Fruit fly (Drosophila melanogaster) whole organism, embryonic: ENCODE measurements around the gene Pnn.

ENCODE experiments used
- Atf-2 ChIP-seq: fragments of 200-800 bp; sonication (Bioruptor generic); optimal IDR thresholded peaks from 2 replicates; lab custom pipeline; 2016; ENCODE audit warnings: missing biosample characterization, missing genetic modification characterization
- BEAF-32 ChIP-seq: fragments of 200-800 bp; sonication (Bioruptor generic); optimal IDR thresholded peaks from 3 replicates; lab custom pipeline; 2017; ENCODE audit warnings: missing biosample characterization, missing genetic modification characterization, mild to moderate bottlenecking, moderate library complexity, missing genetic modification reagents
- Bdp1 ChIP-seq: fragments of 200-800 bp; sonication (Bioruptor generic); optimal IDR thresholded peaks from 3 replicates; lab custom pipeline; 2016; ENCODE audit warnings: missing biosample characterization, missing genetic modification characterization
- BtbVII ChIP-seq: fragments of 200-800 bp; sonication (Bioruptor generic); optimal IDR thresholded peaks from 3 replicates; lab custom pipeline; 2017; ENCODE audit warnings: missing biosample characterization, mild to moderate bottlenecking, missing genetic modification characterization
- CG10147 ChIP-seq: fragments of 200-800 bp; sonication (Bioruptor generic); optimal IDR thresholded peaks from 2 replicates; lab custom pipeline; 2019; ENCODE audit warnings: missing biosample characterization, mild to moderate bottlenecking, missing genetic modification characterization, moderate library complexity
- CG13296 ChIP-seq: fragments of 200-800 bp; sonication (Bioruptor generic); optimal IDR thresholded peaks from 3 replicates; lab custom pipeline; 2018; ENCODE audit warnings: missing biosample characterization, mild to moderate bottlenecking, missing genetic modification characterization
- CG13424 ChIP-seq: fragments of 200-800 bp; sonication (Bioruptor generic); optimal IDR thresholded peaks from 2 replicates; lab custom pipeline; 2019; ENCODE audit warnings: missing biosample characterization, mild to moderate bottlenecking, missing genetic modification characterization, moderate library complexity
- CG13775 ChIP-seq: fragments of 200-800 bp; sonication (Bioruptor generic); optimal IDR thresholded peaks from 3 replicates; lab custom pipeline; 2017; ENCODE audit warnings: missing biosample characterization, mild to moderate bottlenecking, missing genetic modification characterization
- CG14441 ChIP-seq: fragments of 200-800 bp; sonication (Bioruptor generic); IDR thresholded peaks from 2 replicates; pipeline ENCODE4 v1.3.6; 2022; ENCODE audit warnings: missing biosample characterization, missing genetic modification characterization
- CG14710 ChIP-seq: fragments of 200-800 bp; sonication (Bioruptor generic); optimal IDR thresholded peaks from 3 replicates; lab custom pipeline; 2019; ENCODE audit warnings: missing biosample characterization, mild to moderate bottlenecking, missing genetic modification characterization, moderate library complexity
- CG2678 ChIP-seq: fragments of 200-800 bp; sonication (Bioruptor generic); optimal IDR thresholded peaks from 3 replicates; lab custom pipeline; 2019; ENCODE audit warnings: missing biosample characterization, mild to moderate bottlenecking, missing genetic modification characterization, moderate library complexity
- CG2712 ChIP-seq: fragments of 200-800 bp; optimal IDR thresholded peaks from 3 replicates; lab custom pipeline; 2019; ENCODE audit warnings: missing biosample characterization, mild to moderate bottlenecking, missing genetic modification characterization, moderate library complexity
- CG30020 ChIP-seq: fragments of 200-800 bp; optimal IDR thresholded peaks from 2 replicates; lab custom pipeline; 2019; ENCODE audit warnings: missing biosample characterization, mild to moderate bottlenecking, missing genetic modification characterization, moderate library complexity
- CG30403 ChIP-seq: fragments of 200-800 bp; sonication (Bioruptor generic); optimal IDR thresholded peaks from 3 replicates; lab custom pipeline; 2016; ENCODE audit warnings: missing biosample characterization, missing genetic modification characterization
- CG31365 ChIP-seq: fragments of 200-800 bp; sonication (Bioruptor generic); optimal IDR thresholded peaks from 2 replicates; lab custom pipeline; 2018; ENCODE audit warnings: missing biosample characterization, mild to moderate bottlenecking, missing genetic modification characterization
- CG31441 ChIP-seq: fragments of 200-800 bp; sonication (Bioruptor generic); IDR thresholded peaks from 2 replicates; pipeline ENCODE4 v1.3.6; 2022; ENCODE audit warnings: missing biosample characterization, missing genetic modification characterization
- CG3163 ChIP-seq: fragments of 200-800 bp; sonication (Bioruptor generic); optimal IDR thresholded peaks from 3 replicates; lab custom pipeline; 2016; ENCODE audit warnings: missing biosample characterization, missing genetic modification characterization
- CG3847 ChIP-seq: fragments of 200-800 bp; sonication (Bioruptor generic); IDR thresholded peaks from 2 replicates; pipeline ENCODE4 v1.3.6; 2022; ENCODE audit warnings: missing biosample characterization, missing genetic modification characterization
- CG7372 ChIP-seq: fragments of 200-800 bp; sonication (Bioruptor generic); IDR thresholded peaks from 2 replicates; pipeline ENCODE4 v1.3.6; 2022; ENCODE audit warnings: missing biosample characterization, missing genetic modification characterization
- CG8388 ChIP-seq: fragments of 200-800 bp; sonication (Bioruptor generic); optimal IDR thresholded peaks from 2 replicates; lab custom pipeline; 2019; ENCODE audit warnings: missing biosample characterization, mild to moderate bottlenecking, missing genetic modification characterization, moderate library complexity
- CG9876 ChIP-seq: fragments of 200-800 bp; sonication (Bioruptor generic); optimal IDR thresholded peaks from 2 replicates; lab custom pipeline; 2016; ENCODE audit warnings: missing biosample characterization, missing genetic modification characterization
- Dll ChIP-seq: fragments of 200-800 bp; sonication (Bioruptor generic); IDR thresholded peaks from 4 replicates; pipeline ENCODE4 v1.3.6; 2022; ENCODE audit warnings: missing biosample characterization, missing genetic modification characterization; ENCODE audit not compliant: partially characterized antibody
- HLHmδ ChIP-seq: fragments of 200-800 bp; sonication (Bioruptor generic); optimal IDR thresholded peaks from 2 replicates; lab custom pipeline; 2018; ENCODE audit warnings: missing biosample characterization, mild to moderate bottlenecking, missing genetic modification characterization, moderate library complexity
- Lhr ChIP-seq: fragments of 200-800 bp; sonication (Bioruptor generic); optimal IDR thresholded peaks from 3 replicates; lab custom pipeline; 2017; ENCODE audit warnings: mild to moderate bottlenecking, missing biosample characterization, missing genetic modification reagents, missing genetic modification characterization
- MBD-R2 ChIP-seq: fragments of 200-800 bp; sonication (Bioruptor generic); IDR thresholded peaks from 2 replicates; pipeline ENCODE4 v1.3.6; 2022; ENCODE audit warnings: missing biosample characterization, missing genetic modification characterization
- Meics ChIP-seq: fragments of 200-800 bp; sonication (Bioruptor generic); optimal IDR thresholded peaks from 2 replicates; lab custom pipeline; 2017; ENCODE audit warnings: missing biosample characterization, mild to moderate bottlenecking, missing genetic modification characterization
- NK7.1 ChIP-seq: fragments of 200-800 bp; sonication (Bioruptor generic); optimal IDR thresholded peaks from 3 replicates; lab custom pipeline; 2016; ENCODE audit warnings: missing biosample characterization, missing genetic modification characterization
- Poxn ChIP-seq: fragments of 200-800 bp; sonication (Bioruptor generic); IDR thresholded peaks from 2 replicates; pipeline ENCODE4 v1.3.6; 2022; ENCODE audit warnings: missing biosample characterization, missing genetic modification characterization
- Sin3A ChIP-seq: fragments of >200 bp; optimal IDR thresholded peaks from 2 replicates; lab custom pipeline; 2018
- Trl ChIP-seq, 3 experiments: fragments of >200 bp in 2 of 3; fragments of 200-800 bp in 1 of 3; sonication (Bioruptor generic) in 1 of 3; optimal IDR thresholded peaks; 2 replicates in 1 of 3; 3 replicates in 2 of 3; lab custom pipeline; 2016 to 2017; ENCODE audit warnings: missing biosample characterization in 1 of 3, missing genetic modification characterization in 1 of 3
- ab ChIP-seq: fragments of 200-800 bp; sonication (Bioruptor generic); optimal IDR thresholded peaks from 2 replicates; lab custom pipeline; 2016; ENCODE audit warnings: missing biosample characterization, missing genetic modification characterization
- bcd ChIP-seq: fragments of 200-800 bp; sonication (Bioruptor generic); optimal IDR thresholded peaks from 2 replicates; lab custom pipeline; 2017; ENCODE audit warnings: missing biosample characterization, mild to moderate bottlenecking, missing genetic modification characterization
- bowl ChIP-seq: fragments of 200-800 bp; sonication (Bioruptor generic); IDR thresholded peaks from 2 replicates; pipeline ENCODE4 v1.3.6; 2022; ENCODE audit warnings: missing biosample characterization, missing genetic modification characterization
- bsh ChIP-seq, 2 experiments: fragments of 200-800 bp; sonication (Bioruptor generic); optimal IDR thresholded peaks; 2 replicates each; lab custom pipeline; 2017 to 2018; ENCODE audit warnings: mild to moderate bottlenecking in 2 of 2, missing biosample characterization in 2 of 2, missing genetic modification characterization in 2 of 2, moderate library complexity in 1 of 2
- cas ChIP-seq: fragments of 200-800 bp; sonication (Bioruptor generic); IDR thresholded peaks from 2 replicates; pipeline ENCODE4 v1.3.6; 2022; ENCODE audit warnings: missing biosample characterization, missing genetic modification characterization
- dan ChIP-seq: fragments of 200-800 bp; sonication (Bioruptor generic); IDR thresholded peaks from 2 replicates; pipeline ENCODE4 v1.3.6; 2022; ENCODE audit warnings: missing biosample characterization, missing genetic modification characterization
- dm ChIP-seq: fragments of 200-800 bp; sonication (Bioruptor generic); optimal IDR thresholded peaks from 3 replicates; lab custom pipeline; 2016; ENCODE audit warnings: missing biosample characterization, missing genetic modification characterization
- en ChIP-seq: fragments of 200-800 bp; sonication (Bioruptor generic); optimal IDR thresholded peaks from 2 replicates; lab custom pipeline; 2016; ENCODE audit warnings: missing biosample characterization, missing genetic modification characterization
- gce ChIP-seq: fragments of 200-800 bp; sonication (Bioruptor generic); IDR thresholded peaks from 3 replicates; pipeline ENCODE4 v1.3.6; 2022; ENCODE audit warnings: missing biosample characterization, missing genetic modification characterization
- gcm ChIP-seq: fragments of 200-800 bp; sonication (Bioruptor generic); optimal IDR thresholded peaks from 2 replicates; lab custom pipeline; 2019; ENCODE audit warnings: missing biosample characterization, mild to moderate bottlenecking, missing genetic modification characterization, moderate library complexity
- h ChIP-seq: fragments of >200 bp; optimal IDR thresholded peaks from 2 replicates; lab custom pipeline; 2017
- jing ChIP-seq: fragments of 200-800 bp; sonication (Bioruptor generic); optimal IDR thresholded peaks from 2 replicates; lab custom pipeline; 2018; ENCODE audit warnings: missing biosample characterization, mild to moderate bottlenecking, missing genetic modification characterization
- knrl ChIP-seq: fragments of 200-800 bp; sonication (Bioruptor generic); IDR thresholded peaks from 3 replicates; pipeline ENCODE4 v1.3.6; 2022; ENCODE audit warnings: missing biosample characterization, missing genetic modification characterization; ENCODE audit not compliant: partially characterized antibody
- pan ChIP-seq, 4 experiments: fragments of >200 bp in 3 of 4; fragments of 200-800 bp in 1 of 4; sonication (Bioruptor generic) in 1 of 4; optimal IDR thresholded peaks in 3 of 4; IDR thresholded peaks in 1 of 4; 2 replicates each; pipeline versions ENCODE4 v1.3.6 to Lab custom; 2017 to 2022; ENCODE audit warnings: missing biosample characterization in 2 of 4, missing genetic modification characterization in 2 of 4, mixed read lengths in 1 of 4
- pfk ChIP-seq: fragments of 200-800 bp; sonication (Bioruptor generic); optimal IDR thresholded peaks from 2 replicates; lab custom pipeline; 2018; ENCODE audit warnings: missing biosample characterization, mild to moderate bottlenecking, missing genetic modification characterization, moderate library complexity
- pita ChIP-seq: fragments of 200-800 bp; sonication (Bioruptor generic); optimal IDR thresholded peaks from 2 replicates; lab custom pipeline; 2017; ENCODE audit warnings: missing biosample characterization, mild to moderate bottlenecking, missing genetic modification characterization
- pros ChIP-seq: fragments of 200-800 bp; sonication (Bioruptor generic); optimal IDR thresholded peaks from 3 replicates; lab custom pipeline; 2019; ENCODE audit warnings: missing biosample characterization, mild to moderate bottlenecking, missing genetic modification characterization, moderate library complexity
- sens-2 ChIP-seq: fragments of 200-800 bp; sonication (Bioruptor generic); IDR thresholded peaks from 2 replicates; pipeline ENCODE4 v1.3.6; 2022; ENCODE audit warnings: missing biosample characterization, missing genetic modification characterization
- slp2 ChIP-seq: fragments of 200-800 bp; sonication (Bioruptor generic); optimal IDR thresholded peaks from 2 replicates; lab custom pipeline; 2016; ENCODE audit warnings: missing biosample characterization, missing genetic modification characterization
- zf30C ChIP-seq: fragments of 200-800 bp; sonication (Bioruptor generic); optimal IDR thresholded peaks from 3 replicates; lab custom pipeline; 2018; ENCODE audit warnings: missing biosample characterization, mild to moderate bottlenecking, missing genetic modification characterization

Pnn gene

dm6 chr3R:9705008-9705628 is 35.6 kb upstream of the Pnn start, which contains the start of gene Unc-115a (continued):
- no peak for TF ChIP-seq Trl (optimal IDR thresholded peaks at IDR 0.05; lab: Kevin White, UChicago)
- TF ChIP-seq Trl (GFP tag; optimal IDR thresholded peaks at IDR 0.05; lab: Kevin White, UChicago), result peak; percentile 30
- no peak for TF ChIP-seq CG8388 (GFP tag; lab: Kevin White, UChicago)
- TF ChIP-seq CG31441, result no peak
- peak; percentile 92 for TF ChIP-seq Lhr (GFP tag; lab: Kevin White, UChicago)
- peak; percentile 29 for TF ChIP-seq CG30403
- TF ChIP-seq HLHmδ (GFP tag; lab: Kevin White, UChicago), result peak; percentile 46
- peak; percentile 34 for TF ChIP-seq CG30020 (tag; lab: Kevin White, UChicago)
- TF ChIP-seq BtbVII (GFP tag; lab: Kevin White, UChicago), result peak; percentile 41
- no peak for TF ChIP-seq CG9876 (GFP tag; lab: Kevin White, UChicago)
- TF ChIP-seq CG14710 (tag; lab: Kevin White, UChicago), result peak; percentile 75
- peak; percentile 99 for TF ChIP-seq pita (GFP tag; lab: Kevin White, UChicago)
- TF ChIP-seq Poxn (GFP tag; lab: Robert Waterston, UW), result no peak
- TF ChIP-seq gce (GFP tag; lab: Robert Waterston, UW), result no peak
- TF ChIP-seq dm (GFP tag; lab: Kevin White, UChicago), result peak; percentile 94
- peak; percentile 29 for TF ChIP-seq Atf-2 (GFP tag; lab: Kevin White, UChicago)
- peak; percentile 29 for TF ChIP-seq bcd (GFP tag; lab: Kevin White, UChicago)
- no peak for TF ChIP-seq CG3847 (GFP tag; lab: Robert Waterston, UW)
- peak; percentile 73 for TF ChIP-seq CG2712 (tag; lab: Kevin White, UChicago)
- TF ChIP-seq bowl (GFP tag; lab: Robert Waterston, UW), result no peak
- TF ChIP-seq cas (GFP tag; lab: Robert Waterston, UW), result no peak
- no peak for TF ChIP-seq en (GFP tag; lab: Kevin White, UChicago)
- no peak for TF ChIP-seq Dll (GFP tag; lab: Robert Waterston, UW)
- peak; percentile 97 for TF ChIP-seq pros (GFP tag; lab: Kevin White, UChicago)
- peak; percentile 35 for TF ChIP-seq CG13424 (tag; lab: Kevin White, UChicago)
- TF ChIP-seq CG2678 (tag; lab: Kevin White, UChicago), result no peak
- peak; percentile 58 for TF ChIP-seq CG3163 (GFP tag; lab: Kevin White, UChicago)
- no peak for TF ChIP-seq sens-2 (GFP tag; lab: Robert Waterston, UW)
- TF ChIP-seq pan (optimal IDR thresholded peaks at IDR 0.05; lab: Kevin White, UChicago), result no peak
- no peak for TF ChIP-seq pan (GFP tag; optimal IDR thresholded peaks at IDR 0.05 in 1 of 2, IDR thresholded peaks at IDR 0.05 in 1 of 2)
- TF ChIP-seq zf30C (GFP tag; lab: Kevin White, UChicago), result peak; percentile 30
- TF ChIP-seq knrl (GFP tag; lab: Robert Waterston, UW), result no peak
- peak; percentile 40 for TF ChIP-seq Bdp1 (GFP tag; lab: Kevin White, UChicago)
- peak; percentile 10 for TF ChIP-seq NK7.1 (GFP tag; lab: Kevin White, UChicago)
- no peak for TF ChIP-seq pfk
- TF ChIP-seq CG7372 (GFP tag; lab: Robert Waterston, UW), result no peak
- TF ChIP-seq slp2, result no peak
- no peak for TF ChIP-seq jing (GFP tag; lab: Kevin White, UChicago)
- no peak for TF ChIP-seq ab (GFP tag; lab: Kevin White, UChicago)
- peak; percentile 41 for TF ChIP-seq CG13296 (GFP tag; lab: Kevin White, UChicago)
- TF ChIP-seq gcm (GFP tag; lab: Kevin White, UChicago), result peak; percentile 42
- peak; percentile 36 for TF ChIP-seq CG13775 (GFP tag; lab: Kevin White, UChicago)
- TF ChIP-seq Meics, result peak; percentile 44
- peak; percentile 92 for TF ChIP-seq BEAF-32 (GFP tag; lab: Kevin White, UChicago)
- TF ChIP-seq CG31365 (tag; lab: Kevin White, UChicago), result peak; percentile 42
- no peak for TF ChIP-seq dan (GFP tag; lab: Robert Waterston, UW)
- TF ChIP-seq Sin3A (lab: Kevin White, UChicago), result peak; percentile 38
- TF ChIP-seq bsh (GFP tag; optimal IDR thresholded peaks at IDR 0.05; lab: Kevin White, UChicago), result peak; percentile 38 to 57
- TF ChIP-seq CG10147 (GFP tag; lab: Kevin White, UChicago), result peak; percentile 60
- TF ChIP-seq CG14441 (GFP tag; lab: Robert Waterston, UW), result no peak
- TF ChIP-seq h (lab: Kevin White, UChicago), result no peak
- no peak for TF ChIP-seq MBD-R2 (GFP tag; lab: Robert Waterston, UW)
